Fruit fly (Drosophila melanogaster) whole organism, embryonic: ENCODE results near the gene sdk.

Experiments used
- Abd-B ChIP-seq: fragments of 200-800 bp; sonication (Bioruptor generic); optimal IDR thresholded peaks from 2 replicates; lab custom pipeline; 2018; ENCODE audit warnings: missing biosample characterization, mild to moderate bottlenecking, missing genetic modification characterization, moderate library complexity
- Aef1 ChIP-seq: fragments of 200-800 bp; sonication (Bioruptor generic); IDR thresholded peaks from 3 replicates; pipeline ENCODE4 v1.3.6; 2022; ENCODE audit warnings: missing biosample characterization, missing genetic modification characterization
- Atf-2 ChIP-seq: fragments of 200-800 bp; sonication (Bioruptor generic); optimal IDR thresholded peaks from 2 replicates; lab custom pipeline; 2016; ENCODE audit warnings: missing biosample characterization, missing genetic modification characterization
- CG11560 ChIP-seq: fragments of 200-800 bp; sonication (Bioruptor generic); IDR thresholded peaks from 3 replicates; pipeline ENCODE4 v1.3.6; 2022; ENCODE audit warnings: missing biosample characterization, missing genetic modification characterization
- CG12236 ChIP-seq: fragments of 200-800 bp; sonication (Bioruptor generic); optimal IDR thresholded peaks from 2 replicates; lab custom pipeline; 2016; ENCODE audit warnings: missing biosample characterization, missing genetic modification characterization
- CG12942 ChIP-seq: fragments of 200-800 bp; sonication (Bioruptor generic); optimal IDR thresholded peaks from 3 replicates; lab custom pipeline; 2016; ENCODE audit warnings: missing biosample characterization, missing genetic modification characterization
- CG15269 ChIP-seq: fragments of 200-800 bp; sonication (Bioruptor generic); optimal IDR thresholded peaks from 2 replicates; lab custom pipeline; 2018; ENCODE audit warnings: missing biosample characterization, mild to moderate bottlenecking, missing genetic modification characterization, moderate library complexity
- CG1832 ChIP-seq: fragments of 200-800 bp; sonication (Bioruptor generic); optimal IDR thresholded peaks from 2 replicates; lab custom pipeline; 2017; ENCODE audit warnings: missing biosample characterization, mild to moderate bottlenecking, missing genetic modification characterization, inconsistent platforms
- CG30020 ChIP-seq: fragments of 200-800 bp; optimal IDR thresholded peaks from 2 replicates; lab custom pipeline; 2019; ENCODE audit warnings: missing biosample characterization, mild to moderate bottlenecking, missing genetic modification characterization, moderate library complexity
- CG6654 ChIP-seq: fragments of 200-800 bp; sonication (Bioruptor generic); optimal IDR thresholded peaks from 2 replicates; lab custom pipeline; 2017; ENCODE audit warnings: missing biosample characterization, mild to moderate bottlenecking, missing genetic modification characterization
- CG6854 ChIP-seq: fragments of 200-800 bp; sonication (Bioruptor generic); optimal IDR thresholded peaks from 3 replicates; lab custom pipeline; 2017; ENCODE audit warnings: missing biosample characterization, mild to moderate bottlenecking, missing genetic modification characterization
- CG7372 ChIP-seq: fragments of 200-800 bp; sonication (Bioruptor generic); IDR thresholded peaks from 2 replicates; pipeline ENCODE4 v1.3.6; 2022; ENCODE audit warnings: missing biosample characterization, missing genetic modification characterization
- CG7928 ChIP-seq: fragments of 200-800 bp; sonication (Bioruptor generic); optimal IDR thresholded peaks from 2 replicates; lab custom pipeline; 2017; ENCODE audit warnings: missing biosample characterization, mild to moderate bottlenecking, missing genetic modification characterization
- CG7963 ChIP-seq: fragments of 200-800 bp; sonication (Bioruptor generic); IDR thresholded peaks from 3 replicates; pipeline ENCODE4 v1.3.6; 2022; ENCODE audit warnings: missing biosample characterization, missing genetic modification characterization; ENCODE audit not compliant: partially characterized antibody
- CG9817 ChIP-seq: fragments of 200-800 bp; sonication (Bioruptor generic); optimal IDR thresholded peaks from 2 replicates; lab custom pipeline; 2018; ENCODE audit warnings: missing biosample characterization, mild to moderate bottlenecking, missing genetic modification characterization, moderate library complexity
- CG9876 ChIP-seq: fragments of 200-800 bp; sonication (Bioruptor generic); optimal IDR thresholded peaks from 2 replicates; lab custom pipeline; 2016; ENCODE audit warnings: missing biosample characterization, missing genetic modification characterization
- CrebB ChIP-seq: fragments of 200-800 bp; sonication (Bioruptor generic); optimal IDR thresholded peaks from 3 replicates; lab custom pipeline; 2018; ENCODE audit warnings: missing biosample characterization, mild to moderate bottlenecking, missing genetic modification characterization
- Dbx ChIP-seq: fragments of 200-800 bp; sonication (Bioruptor generic); IDR thresholded peaks from 3 replicates; pipeline ENCODE4 v1.3.6; 2022; ENCODE audit warnings: missing biosample characterization, missing genetic modification characterization
- Dfd ChIP-seq, 2 experiments: fragments of >200 bp; optimal IDR thresholded peaks; 2 replicates each; lab custom pipeline; 2017; ENCODE audit warnings: missing biosample characterization in 2 of 2, missing genetic modification characterization in 2 of 2
- E2f1 ChIP-seq: fragments of 200-800 bp; sonication (Bioruptor generic); IDR thresholded peaks from 2 replicates; pipeline ENCODE4 v1.3.6; 2022; ENCODE audit warnings: missing biosample characterization, missing genetic modification characterization
- GATAe ChIP-seq: fragments of 200-800 bp; sonication (Bioruptor generic); conservative IDR thresholded peaks from 2 replicates; pipeline ENCODE4 v1.3.6; 2022; ENCODE audit warnings: missing biosample characterization, missing genetic modification characterization
- Hr78 ChIP-seq, 2 experiments: fragments of 200-800 bp in 1 of 2; fragments of >200 bp in 1 of 2; sonication (Bioruptor generic) in 1 of 2; optimal IDR thresholded peaks; 2 replicates each; lab custom pipeline; 2017 to 2019; ENCODE audit warnings: missing biosample characterization in 2 of 2, missing genetic modification characterization in 2 of 2, mild to moderate bottlenecking in 1 of 2, moderate library complexity in 1 of 2
- Kr ChIP-seq: fragments of 200-800 bp; sonication (Bioruptor generic); optimal IDR thresholded peaks from 2 replicates; lab custom pipeline; 2017; ENCODE audit warnings: missing biosample characterization, mild to moderate bottlenecking, missing genetic modification characterization
- NFAT ChIP-seq: fragments of 200-800 bp; sonication (Bioruptor generic); IDR thresholded peaks from 2 replicates; pipeline ENCODE4 v1.3.6; 2022; ENCODE audit warnings: missing biosample characterization, missing genetic modification characterization
- Nf-YC ChIP-seq: fragments of 200-800 bp; optimal IDR thresholded peaks from 3 replicates; lab custom pipeline; 2019; ENCODE audit warnings: missing biosample characterization, mild to moderate bottlenecking, missing genetic modification characterization, moderate library complexity
- Opbp ChIP-seq: fragments of 200-800 bp; sonication (Bioruptor generic); IDR thresholded peaks from 3 replicates; pipeline ENCODE4 v1.3.6; 2022; ENCODE audit warnings: missing biosample characterization, missing genetic modification characterization; ENCODE audit not compliant: partially characterized antibody
- Pdp1 ChIP-seq, 2 experiments: fragments of 200-800 bp; sonication (Bioruptor generic); optimal IDR thresholded peaks; 3 replicates each; lab custom pipeline; 2016; ENCODE audit warnings: missing biosample characterization in 2 of 2, missing genetic modification characterization in 2 of 2, mild to moderate bottlenecking in 1 of 2, moderate library complexity in 1 of 2
- TFAM ChIP-seq: fragments of 200-800 bp; sonication (Bioruptor generic); optimal IDR thresholded peaks from 2 replicates; lab custom pipeline; 2017; ENCODE audit warnings: missing biosample characterization, missing genetic modification characterization, inconsistent platforms
- ap ChIP-seq: fragments of 200-800 bp; sonication (Bioruptor generic); IDR thresholded peaks from 2 replicates; pipeline ENCODE4 v1.3.6; 2022; ENCODE audit warnings: missing biosample characterization, missing genetic modification characterization
- ash1 ChIP-seq: fragments of 200-800 bp; sonication (Bioruptor generic); optimal IDR thresholded peaks from 2 replicates; lab custom pipeline; 2018; ENCODE audit warnings: missing biosample characterization, mild to moderate bottlenecking, missing genetic modification characterization
- bowl ChIP-seq: fragments of 200-800 bp; sonication (Bioruptor generic); IDR thresholded peaks from 2 replicates; pipeline ENCODE4 v1.3.6; 2022; ENCODE audit warnings: missing biosample characterization, missing genetic modification characterization
- btn ChIP-seq: fragments of 200-800 bp; sonication (Bioruptor generic); optimal IDR thresholded peaks from 2 replicates; lab custom pipeline; 2016; ENCODE audit warnings: missing biosample characterization, missing genetic modification characterization
- chn ChIP-seq: fragments of 200-800 bp; sonication (Bioruptor generic); optimal IDR thresholded peaks from 2 replicates; lab custom pipeline; 2016; ENCODE audit warnings: missing biosample characterization, missing genetic modification characterization
- crol ChIP-seq: fragments of 200-800 bp; sonication (Bioruptor generic); IDR thresholded peaks from 2 replicates; pipeline ENCODE4 v1.3.6; 2022; ENCODE audit warnings: missing biosample characterization, missing genetic modification characterization
- dpn ChIP-seq, 2 experiments: fragments of 200-800 bp; sonication (Bioruptor generic); optimal IDR thresholded peaks; 3 replicates each; lab custom pipeline; 2016; ENCODE audit warnings: missing biosample characterization in 2 of 2, missing genetic modification characterization in 2 of 2
- esg ChIP-seq: fragments of 200-800 bp; sonication (Bioruptor generic); conservative IDR thresholded peaks from 2 replicates; pipeline ENCODE4 v1.3.6; 2022; ENCODE audit warnings: missing biosample characterization, missing genetic modification characterization
- fd64A ChIP-seq: fragments of 200-800 bp; sonication (Bioruptor generic); optimal IDR thresholded peaks from 3 replicates; lab custom pipeline; 2018; ENCODE audit warnings: missing biosample characterization, mild to moderate bottlenecking, missing genetic modification characterization
- ftz-f1 ChIP-seq: fragments of 200-800 bp; sonication (Bioruptor generic); optimal IDR thresholded peaks from 2 replicates; lab custom pipeline; 2016; ENCODE audit warnings: missing biosample characterization, missing genetic modification characterization
- fu2 ChIP-seq: fragments of 200-800 bp; sonication (Bioruptor generic); optimal IDR thresholded peaks from 2 replicates; lab custom pipeline; 2016; ENCODE audit warnings: missing biosample characterization, missing genetic modification characterization
- grn ChIP-seq: fragments of 200-800 bp; sonication (Bioruptor generic); optimal IDR thresholded peaks from 3 replicates; lab custom pipeline; 2017; ENCODE audit warnings: missing biosample characterization, missing genetic modification characterization
- gt ChIP-seq: fragments of 200-800 bp; sonication (Bioruptor generic); IDR thresholded peaks from 2 replicates; pipeline ENCODE4 v1.3.6; 2022; ENCODE audit warnings: missing biosample characterization, missing genetic modification characterization
- insv ChIP-seq, 2 experiments: fragments of 200-800 bp; sonication (Bioruptor generic); optimal IDR thresholded peaks; 3 replicates each; lab custom pipeline; 2016 to 2018; ENCODE audit warnings: missing biosample characterization in 2 of 2, missing genetic modification characterization in 2 of 2
- kay ChIP-seq: fragments of 200-800 bp; sonication (Bioruptor generic); optimal IDR thresholded peaks from 2 replicates; lab custom pipeline; 2016; ENCODE audit warnings: missing biosample characterization, missing genetic modification characterization
- lmd ChIP-seq: fragments of 200-800 bp; sonication (Bioruptor generic); IDR thresholded peaks from 2 replicates; pipeline ENCODE4 v1.3.6; 2022; ENCODE audit warnings: missing biosample characterization, missing genetic modification characterization
- mam ChIP-seq: fragments of 200-800 bp; sonication (Bioruptor generic); optimal IDR thresholded peaks from 3 replicates; lab custom pipeline; 2016; ENCODE audit warnings: missing biosample characterization, missing genetic modification characterization
- pb ChIP-seq: fragments of 200-800 bp; sonication (Bioruptor generic); optimal IDR thresholded peaks from 3 replicates; lab custom pipeline; 2016; ENCODE audit warnings: missing biosample characterization, missing genetic modification characterization
- pros ChIP-seq: fragments of 200-800 bp; sonication (Bioruptor generic); optimal IDR thresholded peaks from 3 replicates; lab custom pipeline; 2019; ENCODE audit warnings: missing biosample characterization, mild to moderate bottlenecking, missing genetic modification characterization, moderate library complexity
- salm ChIP-seq: fragments of 200-800 bp; sonication (Bioruptor generic); optimal IDR thresholded peaks from 2 replicates; lab custom pipeline; 2018; ENCODE audit warnings: missing biosample characterization, mild to moderate bottlenecking, missing genetic modification characterization
- sc ChIP-seq, 3 experiments: fragments of >200 bp in 2 of 3; fragments of 200-800 bp in 1 of 3; sonication (Bioruptor generic) in 1 of 3; optimal IDR thresholded peaks; 2 replicates in 2 of 3; 3 replicates in 1 of 3; lab custom pipeline; 2017; ENCODE audit warnings: mild to moderate bottlenecking in 1 of 3, missing biosample characterization in 1 of 3, missing genetic modification characterization in 1 of 3, missing genetic modification reagents in 1 of 3
- twi ChIP-seq: fragments of 200-800 bp; optimal IDR thresholded peaks from 2 replicates; lab custom pipeline; 2019; ENCODE audit warnings: missing biosample characterization, mild to moderate bottlenecking, missing genetic modification characterization, moderate library complexity

sdk gene

dm6 chrX:796397-796989, 109.9 kb downstream of the sdk start (continued):
- TF ChIP-seq pb (GFP tag; lab: Kevin White, UChicago) (no peak), ap (GFP tag; lab: Robert Waterston, UW) (no peak), CG9876 (no peak), fd64A (GFP tag; lab: Kevin White, UChicago) (peak; percentile 21), bowl (no peak), CG7928 (GFP tag; lab: Kevin White, UChicago) (no peak), CG7372 (GFP tag; lab: Robert Waterston, UW) (no peak), CG1832 (GFP tag; lab: Kevin White, UChicago) (no peak), GATAe (GFP tag; lab: Robert Waterston, UW) (no peak), lmd (GFP tag; lab: Robert Waterston, UW) (no peak), CG15269 (tag; lab: Kevin White, UChicago) (no peak), CG12942 (GFP tag; lab: Kevin White, UChicago) (no peak), Hr78 (GFP tag; optimal IDR thresholded peaks at IDR 0.05; lab: Kevin White, UChicago) (no peak), CG11560 (no peak), dpn (GFP tag; optimal IDR thresholded peaks at IDR 0.05; lab: Kevin White, UChicago) (peak in 1 of 2 experiments; percentile 32), NFAT (peak; percentile 8; the same call in 1 of the 2 replicates), CG9817 (tag; lab: Kevin White, UChicago) (no peak), twi (tag; lab: Kevin White, UChicago) (no peak), CG12236 (GFP tag; lab: Kevin White, UChicago) (no peak), Kr (peak; percentile 98), E2f1 (GFP tag; lab: Robert Waterston, UW) (no peak), Dfd (GFP tag; optimal IDR thresholded peaks at IDR 0.05; lab: Kevin White, UChicago) (no peak), sc (optimal IDR thresholded peaks at IDR 0.05; lab: Kevin White, UChicago) (no peak), sc (GFP tag; optimal IDR thresholded peaks at IDR 0.05; lab: Kevin White, UChicago) (no peak), CG7963 (peak; percentile 92), ftz-f1 (GFP tag; lab: Kevin White, UChicago) (peak; percentile 15), CG6654 (GFP tag; lab: Kevin White, UChicago) (no peak), Atf-2 (GFP tag; lab: Kevin White, UChicago) (no peak), Pdp1 (GFP tag; optimal IDR thresholded peaks at IDR 0.05; lab: Kevin White, UChicago) (peak in 1 of 2 experiments; percentile 90), TFAM (GFP tag; lab: Kevin White, UChicago) (no peak), esg (GFP tag; lab: Robert Waterston, UW) (no peak), insv (GFP tag; optimal IDR thresholded peaks at IDR 0.05; lab: Kevin White, UChicago) (peak in 1 of 2 experiments; percentile 82), ash1 (no peak), pros (peak; percentile 90), grn (no peak), mam (GFP tag; lab: Kevin White, UChicago) (no peak), Dbx (GFP tag; lab: Robert Waterston, UW) (no peak), Nf-YC (peak; percentile 99), Opbp (GFP tag; lab: Robert Waterston, UW) (peak; percentile 94), Aef1 (GFP tag; lab: Robert Waterston, UW) (no peak), btn (GFP tag; lab: Kevin White, UChicago) (no peak), gt (no peak), crol (GFP tag; lab: Robert Waterston, UW) (no peak), CrebB (tag; lab: Kevin White, UChicago) (no peak), Abd-B (GFP tag; lab: Kevin White, UChicago) (peak; percentile 10), CG30020 (tag; lab: Kevin White, UChicago) (no peak), kay (no peak), fu2 (GFP tag; lab: Kevin White, UChicago) (no peak), chn (GFP tag; lab: Kevin White, UChicago) (no peak), CG6854 (no peak), salm (tag; lab: Kevin White, UChicago) (no peak)
